Worm (Caenorhabditis elegans): ENCODE data around the gene C24H11.1.

The C24H11.1 gene

ce11 chrIII:11795448-11795847, 8.0 kb downstream of the C24H11.1 start, which contains the start of gene twk-39:
twk-39 (plus strand) TSS chrIII:11795748.
- TF ChIP-seq ztf-11 (tag; optimal IDR thresholded peaks at IDR 0.05) = no peak
- no peak for TF ChIP-seq nhr-11 (tag; optimal IDR thresholded peaks at IDR 0.05)
- no peak for TF ChIP-seq ztf-1 (GFP tag; conservative IDR thresholded peaks at IDR 0.05)
- TF ChIP-seq lin-13 (GFP tag; optimal IDR thresholded peaks at IDR 0.05) = no peak
- no peak for TF ChIP-seq lin-11 (tag; optimal IDR thresholded peaks at IDR 0.05)
- TF ChIP-seq sma-3 (GFP tag; optimal IDR thresholded peaks at IDR 0.05) = no peak
- no peak for TF ChIP-seq nhr-77 (tag; optimal IDR thresholded peaks at IDR 0.05)
- no peak for TF ChIP-seq blmp-1 (tag; optimal IDR thresholded peaks at IDR 0.05; ENCODE audit: insufficient read depth)
- TF ChIP-seq R02D3.7 (tag; optimal IDR thresholded peaks at IDR 0.05) = no peak
- no peak for TF ChIP-seq lsy-2 (tag; optimal IDR thresholded peaks at IDR 0.05)

- no peak for TF ChIP-seq nhr-25 (tag; optimal IDR thresholded peaks at IDR 0.05)
- TF ChIP-seq ama-1 (optimal IDR thresholded peaks at IDR 0.05) = no peak
- TF ChIP-seq R02D3.7 (tag; optimal IDR thresholded peaks at IDR 0.05) = no peak
- TF ChIP-seq nhr-12 (tag; optimal IDR thresholded peaks at IDR 0.05) = no peak
- TF ChIP-seq snpc-4 (tag; optimal IDR thresholded peaks at IDR 0.05) = no peak
- TF ChIP-seq lin-11 (tag; optimal IDR thresholded peaks at IDR 0.05) = no peak
- no peak for TF ChIP-seq unc-62 (GFP tag; optimal IDR thresholded peaks at IDR 0.05)
- no peak for TF ChIP-seq nhr-11 (tag; optimal IDR thresholded peaks at IDR 0.05)
Observed at ce11 chrIII:11806695-11807094, 19.2 kb downstream of the C24H11.1 start, which contains the start of gene C18D11.7. C18D11.7 (minus strand) TSS chrIII:11806795.

- TF ChIP-seq elt-1 (tag; optimal IDR thresholded peaks at IDR 0.05) (no peak), zag-1 (tag; optimal IDR thresholded peaks at IDR 0.05) (no peak), nhr-11 (tag; optimal IDR thresholded peaks at IDR 0.05) (no peak), sma-3 (GFP tag; optimal IDR thresholded peaks at IDR 0.05) (no peak), lsy-2 (tag; optimal IDR thresholded peaks at IDR 0.05) (no peak), unc-55 (GFP tag; optimal IDR thresholded peaks at IDR 0.05) (no peak), Y55F3AM.14 (GFP tag; optimal IDR thresholded peaks at IDR 0.05) (no peak), nhr-237 (tag; optimal IDR thresholded peaks at IDR 0.05) (no peak), lin-11 (tag; optimal IDR thresholded peaks at IDR 0.05) (no peak), egl-27 (tag; optimal IDR thresholded peaks at IDR 0.05) (no peak), unc-39 (tag; optimal IDR thresholded peaks at IDR 0.05) (no peak), ztf-11 (tag; optimal IDR thresholded peaks at IDR 0.05) (no peak), sem-4 (tag; optimal IDR thresholded peaks at IDR 0.05) (no peak), nhr-6 (tag; optimal IDR thresholded peaks at IDR 0.05) (no peak), nhr-23 (tag; optimal IDR thresholded peaks at IDR 0.05) (no peak), gmeb-1 (tag; optimal IDR thresholded peaks at IDR 0.05) (no peak), snpc-4 (tag; optimal IDR thresholded peaks at IDR 0.05) (no peak), fos-1 (tag; optimal IDR thresholded peaks at IDR 0.05) (no peak), nhr-129 (tag; optimal IDR thresholded peaks at IDR 0.05) (no peak)
Observed at ce11 chrIII:11807418-11807817, 19.9 kb downstream of the C24H11.1 start, which contains the start of gene C18D11.10. C18D11.10 (plus strand) TSS chrIII:11807718.

ce11 chrIII:11808818-11809217, 21.3 kb downstream of the C24H11.1 start, which contains the start of gene C18D11.9:
C18D11.9 (plus strand) TSS chrIII:11809118.
- TF ChIP-seq nhr-237 (tag; optimal IDR thresholded peaks at IDR 0.05) (no peak), sma-3 (GFP tag; optimal IDR thresholded peaks at IDR 0.05) (no peak), ztf-11 (tag; optimal IDR thresholded peaks at IDR 0.05) (no peak), unc-62 (GFP tag; optimal IDR thresholded peaks at IDR 0.05) (no peak), peb-1 (tag; optimal IDR thresholded peaks at IDR 0.05) (no peak), nhr-10 (tag; optimal IDR thresholded peaks at IDR 0.05) (no peak), unc-55 (GFP tag; optimal IDR thresholded peaks at IDR 0.05) (no peak), gmeb-1 (tag; optimal IDR thresholded peaks at IDR 0.05) (no peak)

- TF ChIP-seq unc-55 (GFP tag; optimal IDR thresholded peaks at IDR 0.05) (no peak), R02D3.7 (tag; optimal IDR thresholded peaks at IDR 0.05) (no peak), snpc-4 (tag; optimal IDR thresholded peaks at IDR 0.05) (no peak), lin-11 (tag; optimal IDR thresholded peaks at IDR 0.05) (no peak), ztf-11 (tag; optimal IDR thresholded peaks at IDR 0.05) (no peak), nhr-25 (tag; optimal IDR thresholded peaks at IDR 0.05) (no peak), nhr-23 (tag; optimal IDR thresholded peaks at IDR 0.05) (no peak), nhr-12 (tag; optimal IDR thresholded peaks at IDR 0.05) (no peak), C34F6.9 (tag; optimal IDR thresholded peaks at IDR 0.05) (no peak), sma-3 (GFP tag; optimal IDR thresholded peaks at IDR 0.05) (no peak), ama-1 (optimal IDR thresholded peaks at IDR 0.05) (no peak), F13H6.1 (tag; optimal IDR thresholded peaks at IDR 0.05) (no peak), egl-27 (tag; optimal IDR thresholded peaks at IDR 0.05) (no peak)
Observed at ce11 chrIII:11810447-11810846, 23.0 kb downstream of the C24H11.1 start, which contains the start of gene C18D11.6. C18D11.6 (plus strand) TSS chrIII:11810556.
